Worm (Caenorhabditis elegans) whole organism, L4 larva: Measurements from ENCODE around the gene srx-76.

ENCODE experiments used
- D1046.2 ChIP-seq: fragments of 200-800 bp; sonication (Bioruptor generic); IDR thresholded peaks from 2 replicates; pipeline ENCODE4 v1.3.6; 2022; ENCODE audit warnings: missing genetic modification characterization, missing compliant biosample characterization
- F26F4.8 ChIP-seq: fragments of 200-800 bp; sonication (Bioruptor generic); conservative IDR thresholded peaks from 2 replicates; pipeline ENCODE4 v1.3.6; 2022; ENCODE audit warnings: missing genetic modification characterization, missing compliant biosample characterization
- F44E2.7 ChIP-seq: fragments of 200-800 bp; sonication (Bioruptor generic); IDR thresholded peaks from 2 replicates; pipeline ENCODE4 v2.1.2; 2022; ENCODE audit warnings: missing genetic modification characterization, missing compliant biosample characterization
- R02D3.7 ChIP-seq: fragments of 150-350 bp; sonication (generic microtip); optimal IDR thresholded peaks from 3 replicates; lab custom pipeline; 2014; ENCODE audit warnings: missing biosample characterization, missing genetic modification characterization
- T26A8.4 ChIP-seq: fragments of 200-800 bp; sonication (Bioruptor generic); IDR thresholded peaks from 2 replicates; pipeline ENCODE4 v1.3.6; 2022; ENCODE audit warnings: missing genetic modification characterization, missing compliant biosample characterization
- Y105C5A.15 ChIP-seq: fragments of 200-800 bp; sonication (Bioruptor generic); IDR thresholded peaks from 2 replicates; pipeline ENCODE4 v1.3.6; 2022; ENCODE audit warnings: missing genetic modification characterization, missing compliant biosample characterization
- Y48G9A.11 ChIP-seq: fragments of 200-800 bp; sonication (Bioruptor generic); IDR thresholded peaks from 2 replicates; pipeline ENCODE4 v1.3.6; 2022; ENCODE audit warnings: missing genetic modification reagents, missing genetic modification characterization, missing compliant biosample characterization
- Y5F2A.4 ChIP-seq: fragments of 200-800 bp; sonication (Bioruptor generic); optimal IDR thresholded peaks from 2 replicates; lab custom pipeline; 2018; ENCODE audit warnings: mild to moderate bottlenecking, missing genetic modification characterization, missing compliant biosample characterization
- ZK337.2 ChIP-seq: fragments of 200-800 bp; sonication (Bioruptor generic); IDR thresholded peaks from 2 replicates; pipeline ENCODE4 v1.3.6; 2022; ENCODE audit warnings: missing genetic modification reagents, missing genetic modification characterization, missing compliant biosample characterization
- aha-1 ChIP-seq: fragments of 150-350 bp; peaks from one replicate; lab custom pipeline; 2014; ENCODE audit warnings: missing biosample characterization, missing genetic modification characterization
- ceh-20 ChIP-seq: fragments of 200-800 bp; sonication (Bioruptor generic); IDR thresholded peaks from 2 replicates; pipeline ENCODE4 v1.3.6; 2022; ENCODE audit warnings: missing genetic modification reagents, missing genetic modification characterization, missing compliant biosample characterization
- ceh-44 ChIP-seq: fragments of 200-800 bp; sonication (Bioruptor generic); IDR thresholded peaks from 2 replicates; pipeline ENCODE4 v1.3.6; 2022; ENCODE audit warnings: missing genetic modification reagents, missing genetic modification characterization, missing compliant biosample characterization
- ceh-62 ChIP-seq: sonication (generic microtip); optimal IDR thresholded peaks from 2 replicates; lab custom pipeline; 2017; ENCODE audit warnings: missing biosample characterization, missing genetic modification characterization
- ceh-82 ChIP-seq: sonication (generic microtip); optimal IDR thresholded peaks from 2 replicates; lab custom pipeline; 2017; ENCODE audit warnings: missing biosample characterization, missing genetic modification characterization
- ces-1 ChIP-seq: fragments of 150-350 bp; sonication (generic microtip); optimal IDR thresholded peaks from 4 replicates; lab custom pipeline; 2014; ENCODE audit warnings: missing biosample characterization, missing genetic modification reagents, missing genetic modification characterization
- ctbp-1 ChIP-seq: fragments of 200-800 bp; sonication (Bioruptor generic); IDR thresholded peaks from 2 replicates; pipeline ENCODE4 v1.3.6; 2022; ENCODE audit warnings: missing genetic modification reagents, missing genetic modification characterization, missing compliant biosample characterization
- daf-12 ChIP-seq: fragments of 150-350 bp; optimal IDR thresholded peaks from 2 replicates; lab custom pipeline; 2014; ENCODE audit warnings: missing biosample characterization, missing genetic modification reagents, missing genetic modification characterization
- daf-16 ChIP-seq, 3 experiments: sonication (generic microtip); optimal IDR thresholded peaks; 2 replicates each; lab custom pipeline; 2016 to 2017; ENCODE audit warnings: missing genetic modification characterization in 3 of 3, missing genetic modification reagents in 3 of 3, mild to moderate bottlenecking in 2 of 3, missing compliant biosample characterization in 2 of 3, missing biosample characterization in 1 of 3, moderate library complexity in 1 of 3
- daf-19 ChIP-seq: fragments of 200-800 bp; sonication (Bioruptor generic); conservative IDR thresholded peaks from 2 replicates; pipeline ENCODE4 v1.3.6; 2022; ENCODE audit warnings: missing genetic modification characterization, missing compliant biosample characterization
- daf-8 ChIP-seq: fragments of 200-800 bp; sonication (Bioruptor generic); IDR thresholded peaks from 2 replicates; pipeline ENCODE4 v1.3.6; 2022; ENCODE audit warnings: missing genetic modification characterization, missing compliant biosample characterization
- gei-8 ChIP-seq: fragments of 200-800 bp; sonication (Bioruptor generic); optimal IDR thresholded peaks from 2 replicates; lab custom pipeline; 2018; ENCODE audit warnings: mild to moderate bottlenecking, missing genetic modification characterization, missing compliant biosample characterization
- hif-1 ChIP-seq, 2 experiments: sonication (generic microtip); optimal IDR thresholded peaks; 2 replicates each; lab custom pipeline; 2016 to 2017; ENCODE audit warnings: missing compliant biosample characterization in 2 of 2, missing genetic modification characterization in 2 of 2, missing genetic modification reagents in 2 of 2, missing genotype in 2 of 2, mild to moderate bottlenecking in 1 of 2
- hmg-1.1 ChIP-seq: fragments of 200-800 bp; sonication (Bioruptor generic); IDR thresholded peaks from 2 replicates; pipeline ENCODE4 v1.3.6; 2022; ENCODE audit warnings: missing genetic modification reagents, missing genetic modification characterization, missing compliant biosample characterization
- lim-7 ChIP-seq: fragments of 200-800 bp; sonication (Bioruptor generic); IDR thresholded peaks from 2 replicates; pipeline ENCODE4 v1.3.6; 2022; ENCODE audit warnings: missing genetic modification characterization, missing compliant biosample characterization
- lin-13 ChIP-seq: fragments of 150-350 bp; optimal IDR thresholded peaks from 2 replicates; lab custom pipeline; 2014; ENCODE audit warnings: missing biosample characterization, missing genetic modification reagents, missing genetic modification characterization
- lin-39 ChIP-seq: fragments of 150-350 bp; optimal IDR thresholded peaks from 2 replicates; lab custom pipeline; 2014; ENCODE audit warnings: missing biosample characterization, missing genetic modification reagents, missing genetic modification characterization
- lir-3 ChIP-seq: sonication (generic microtip); optimal IDR thresholded peaks from 2 replicates; lab custom pipeline; 2016; ENCODE audit warnings: mild to moderate bottlenecking, missing genetic modification characterization, missing compliant biosample characterization
- madf-9 ChIP-seq: fragments of 200-800 bp; sonication (Bioruptor generic); conservative IDR thresholded peaks from 2 replicates; pipeline ENCODE4 v1.3.6; 2022; ENCODE audit warnings: missing genetic modification reagents, missing genetic modification characterization, missing compliant biosample characterization
- mdt-29 ChIP-seq: fragments of 200-800 bp; sonication (Bioruptor generic); IDR thresholded peaks from 2 replicates; pipeline ENCODE4 v1.3.6; 2022; ENCODE audit warnings: missing genetic modification reagents, missing genetic modification characterization, missing compliant biosample characterization
- mep-1 ChIP-seq: fragments of 150-350 bp; sonication (generic microtip); optimal IDR thresholded peaks from 3 replicates; lab custom pipeline; 2014; ENCODE audit warnings: missing biosample characterization, missing genetic modification characterization
- mes-2 ChIP-seq: sonication (generic microtip); optimal IDR thresholded peaks from 2 replicates; lab custom pipeline; 2016; ENCODE audit warnings: missing genotype, mild to moderate bottlenecking, missing genetic modification characterization, missing compliant biosample characterization; ENCODE audit not compliant: poor library complexity, severe bottlenecking
- nhr-10 ChIP-seq: fragments of 150-350 bp; optimal IDR thresholded peaks from 2 replicates; lab custom pipeline; 2014; ENCODE audit warnings: missing biosample characterization, missing genetic modification characterization
- nhr-111 ChIP-seq: fragments of 200-800 bp; sonication (Bioruptor generic); optimal IDR thresholded peaks from 2 replicates; lab custom pipeline; 2018; ENCODE audit warnings: mild to moderate bottlenecking, missing genetic modification characterization, missing compliant biosample characterization
- nhr-41 ChIP-seq: fragments of 200-800 bp; sonication (Bioruptor generic); IDR thresholded peaks from 2 replicates; pipeline ENCODE4 v1.3.6; 2022; ENCODE audit warnings: missing genetic modification reagents, missing genetic modification characterization, missing compliant biosample characterization
- nhr-48 ChIP-seq: sonication (generic microtip); optimal IDR thresholded peaks from 2 replicates; lab custom pipeline; 2016; ENCODE audit warnings: mild to moderate bottlenecking, missing genetic modification characterization, missing compliant biosample characterization
- nhr-6 ChIP-seq: fragments of 150-350 bp; optimal IDR thresholded peaks from 2 replicates; lab custom pipeline; 2014; ENCODE audit warnings: missing biosample characterization, missing genetic modification characterization
- nhr-77 ChIP-seq: fragments of 150-350 bp; optimal IDR thresholded peaks from 2 replicates; lab custom pipeline; 2014; ENCODE audit warnings: missing biosample characterization, missing genetic modification characterization
- pha-4 ChIP-seq, 2 experiments: fragments of 150-350 bp in 1 of 2; fragments of 200-800 bp in 1 of 2; sonication (Bioruptor generic) in 1 of 2; IDR thresholded peaks in 1 of 2; optimal IDR thresholded peaks in 1 of 2; 2 replicates each; pipeline versions ENCODE4 v1.3.6 to Lab custom; 2014 to 2022; ENCODE audit warnings: missing genetic modification characterization in 2 of 2, missing genetic modification reagents in 2 of 2, missing biosample characterization in 1 of 2, missing compliant biosample characterization in 1 of 2
- tra-1 ChIP-seq: fragments of 200-800 bp; sonication (Bioruptor generic); IDR thresholded peaks from 2 replicates; pipeline ENCODE4 v1.3.6; 2022; ENCODE audit warnings: missing genetic modification reagents, missing genetic modification characterization, missing compliant biosample characterization
- unc-39 ChIP-seq: sonication (generic microtip); optimal IDR thresholded peaks from 2 replicates; lab custom pipeline; 2017; ENCODE audit warnings: missing biosample characterization, missing genetic modification characterization
- vab-7 ChIP-seq: fragments of 200-800 bp; sonication (Bioruptor generic); IDR thresholded peaks from 2 replicates; pipeline ENCODE4 v1.3.6; 2022; ENCODE audit warnings: missing genetic modification reagents, missing genetic modification characterization, missing compliant biosample characterization
- zip-11 ChIP-seq: fragments of 200-800 bp; sonication (Bioruptor generic); IDR thresholded peaks from 2 replicates; pipeline ENCODE4 v1.3.6; 2022; ENCODE audit warnings: missing genetic modification characterization, missing compliant biosample characterization
- ztf-7 ChIP-seq: fragments of 150-350 bp; optimal IDR thresholded peaks from 2 replicates; lab custom pipeline; 2014; ENCODE audit warnings: missing biosample characterization, missing genetic modification characterization

srx-76 gene

ce11 chrV:11896322-11896898 is 4.8 kb downstream of the srx-76 start (continued):
- TF ChIP-seq ces-1 (GFP tag; lab: Kevin White, UChicago) (no peak), Y48G9A.11 (GFP tag; lab: Robert Waterston, UW) (no peak), mes-2 (peak; percentile 68), ceh-44 (GFP tag; lab: Robert Waterston, UW) (no peak), lin-39 (tag; lab: Kevin White, UChicago) (no peak), lim-7 (no peak), madf-9 (GFP tag; lab: Robert Waterston, UW) (no peak), nhr-48 (no peak), ceh-20 (GFP tag; lab: Robert Waterston, UW) (no peak), Y105C5A.15 (GFP tag; lab: Robert Waterston, UW) (no peak), ceh-62 (tag; lab: Kevin White, UChicago) (no peak), vab-7 (GFP tag; lab: Robert Waterston, UW) (no peak), daf-16 (GFP tag; optimal IDR thresholded peaks at IDR 0.05; lab: Kevin White, UChicago) (no peak), daf-16 (tag; optimal IDR thresholded peaks at IDR 0.05; lab: Kevin White, UChicago) (peak; percentile 74), daf-19 (GFP tag; lab: Robert Waterston, UW) (no peak), aha-1 (tag; lab: Kevin White, UChicago) (peak; percentile 89), mdt-29 (GFP tag; lab: Robert Waterston, UW) (no peak), F26F4.8 (GFP tag; lab: Robert Waterston, UW) (no peak)

- TF ChIP-seq gei-8 (no peak), nhr-6 (tag; lab: Kevin White, UChicago) (no peak), lin-13 (no peak), Y5F2A.4 (GFP tag; lab: Kevin White, UChicago) (no peak), nhr-111 (GFP tag; lab: Kevin White, UChicago) (no peak), F44E2.7 (no peak), nhr-77 (no peak), lir-3 (tag; lab: Kevin White, UChicago) (no peak), nhr-41 (GFP tag; lab: Robert Waterston, UW) (no peak), D1046.2 (GFP tag; lab: Robert Waterston, UW) (no peak), mep-1 (no peak), ceh-82 (tag; lab: Kevin White, UChicago) (no peak), daf-12 (tag; lab: Kevin White, UChicago) (no peak), hif-1 (tag; optimal IDR thresholded peaks at IDR 0.05; lab: Kevin White, UChicago) (no peak), ZK337.2 (no peak), ctbp-1 (GFP tag; lab: Robert Waterston, UW) (no peak), daf-8 (no peak)
These were observed 6.0 kb downstream of the srx-76 start for ce11 chrV:11897604-11898003.

- no peak for TF ChIP-seq hmg-1.1 (GFP tag; lab: Robert Waterston, UW)
- TF ChIP-seq pha-4 (GFP tag; IDR thresholded peaks at IDR 0.05; lab: Robert Waterston, UW), result no peak
- no peak for TF ChIP-seq pha-4 (tag; optimal IDR thresholded peaks at IDR 0.05; lab: Kevin White, UChicago)
- TF ChIP-seq T26A8.4, result no peak
- TF ChIP-seq ztf-7 (tag; lab: Kevin White, UChicago), result no peak
- no peak for TF ChIP-seq tra-1
- no peak for TF ChIP-seq aha-1 (tag; lab: Kevin White, UChicago)
- TF ChIP-seq Y105C5A.15 (GFP tag; lab: Robert Waterston, UW), result no peak
- no peak for TF ChIP-seq unc-39 (tag; lab: Kevin White, UChicago)
- no peak for TF ChIP-seq nhr-10 (tag; lab: Kevin White, UChicago)
- TF ChIP-seq nhr-6 (tag; lab: Kevin White, UChicago), result no peak
- TF ChIP-seq Y5F2A.4 (GFP tag; lab: Kevin White, UChicago), result no peak
- TF ChIP-seq zip-11 (GFP tag; lab: Robert Waterston, UW), result no peak
- TF ChIP-seq nhr-111 (GFP tag; lab: Kevin White, UChicago), result no peak
- no peak for TF ChIP-seq R02D3.7 (tag; lab: Kevin White, UChicago)
These were observed 7.5 kb downstream of the srx-76 start, which contains the start of gene sma-1 for ce11 chrV:11899149-11899548. Gene sma-1 (plus strand): TSS chrV:11899449.
